Fruit fly (Drosophila melanogaster) whole organism, embryonic: Measurements from ENCODE around the gene CG42489.

Source experiments
- Aef1 ChIP-seq: fragments of 200-800 bp; sonication (Bioruptor generic); IDR thresholded peaks from 3 replicates; pipeline ENCODE4 v1.3.6; 2022; ENCODE audit warnings: missing biosample characterization, missing genetic modification characterization
- Atf3 ChIP-seq: fragments of 200-800 bp; sonication (Bioruptor generic); optimal IDR thresholded peaks from 3 replicates; lab custom pipeline; 2016; ENCODE audit warnings: missing biosample characterization, missing genetic modification characterization
- B-H2 ChIP-seq: fragments of 200-800 bp; sonication (Bioruptor generic); optimal IDR thresholded peaks from 2 replicates; lab custom pipeline; 2018; ENCODE audit warnings: missing biosample characterization, mild to moderate bottlenecking, missing genetic modification characterization
- Bdp1 ChIP-seq: fragments of 200-800 bp; sonication (Bioruptor generic); optimal IDR thresholded peaks from 3 replicates; lab custom pipeline; 2016; ENCODE audit warnings: missing biosample characterization, missing genetic modification characterization
- CG1024 ChIP-seq: fragments of 200-800 bp; sonication (Bioruptor generic); IDR thresholded peaks from 2 replicates; pipeline ENCODE4 v1.3.6; 2022; ENCODE audit warnings: missing biosample characterization, missing genetic modification characterization
- CG11093 ChIP-seq: fragments of 200-800 bp; sonication (Bioruptor generic); IDR thresholded peaks from 3 replicates; pipeline ENCODE4 v1.3.6; 2022; ENCODE audit warnings: missing biosample characterization, missing genetic modification characterization
- CG13775 ChIP-seq: fragments of 200-800 bp; sonication (Bioruptor generic); optimal IDR thresholded peaks from 3 replicates; lab custom pipeline; 2017; ENCODE audit warnings: missing biosample characterization, mild to moderate bottlenecking, missing genetic modification characterization
- CG15601 ChIP-seq: fragments of 200-800 bp; sonication (Bioruptor generic); optimal IDR thresholded peaks from 3 replicates; lab custom pipeline; 2019; ENCODE audit warnings: missing biosample characterization, mild to moderate bottlenecking, missing genetic modification characterization, moderate library complexity
- CG16863 ChIP-seq: fragments of 200-800 bp; sonication (Bioruptor generic); optimal IDR thresholded peaks from 3 replicates; lab custom pipeline; 2016; ENCODE audit warnings: missing biosample characterization, missing genetic modification characterization
- CG17186 ChIP-seq: fragments of 200-800 bp; sonication (Bioruptor generic); optimal IDR thresholded peaks from 3 replicates; lab custom pipeline; 2017; ENCODE audit warnings: missing biosample characterization, missing genetic modification reagents, missing genetic modification characterization
- CG17385 ChIP-seq: fragments of 200-800 bp; sonication (Bioruptor generic); optimal IDR thresholded peaks from 3 replicates; lab custom pipeline; 2018; ENCODE audit warnings: missing biosample characterization, mild to moderate bottlenecking, missing genetic modification characterization
- CG17612 ChIP-seq: fragments of 200-800 bp; sonication (Bioruptor generic); IDR thresholded peaks from 2 replicates; pipeline ENCODE4 v1.3.6; 2022; ENCODE audit warnings: missing biosample characterization, missing genetic modification characterization
- CG31224 ChIP-seq: fragments of 200-800 bp; sonication (Bioruptor generic); IDR thresholded peaks from 2 replicates; pipeline ENCODE4 v1.3.6; 2022; ENCODE audit warnings: missing biosample characterization, missing genetic modification characterization
- CG31441 ChIP-seq: fragments of 200-800 bp; sonication (Bioruptor generic); IDR thresholded peaks from 2 replicates; pipeline ENCODE4 v1.3.6; 2022; ENCODE audit warnings: missing biosample characterization, missing genetic modification characterization
- CG3281 ChIP-seq: fragments of 200-800 bp; sonication (Bioruptor generic); optimal IDR thresholded peaks from 3 replicates; lab custom pipeline; 2017; ENCODE audit warnings: missing biosample characterization, mild to moderate bottlenecking, missing genetic modification characterization
- CG3838 ChIP-seq: fragments of 200-800 bp; sonication (Bioruptor generic); optimal IDR thresholded peaks from 3 replicates; lab custom pipeline; 2016; ENCODE audit warnings: missing biosample characterization, missing genetic modification characterization
- CG4282 ChIP-seq: fragments of 200-800 bp; sonication (Bioruptor generic); optimal IDR thresholded peaks from 2 replicates; lab custom pipeline; 2016; ENCODE audit warnings: missing biosample characterization, missing genetic modification characterization
- CG4424 ChIP-seq: fragments of 200-800 bp; sonication (Bioruptor generic); optimal IDR thresholded peaks from 3 replicates; lab custom pipeline; 2016; ENCODE audit warnings: missing biosample characterization, missing genetic modification characterization
- CG6689 ChIP-seq: fragments of 200-800 bp; sonication (Bioruptor generic); IDR thresholded peaks from 2 replicates; pipeline ENCODE4 v1.3.6; 2022; ENCODE audit warnings: missing biosample characterization, missing genetic modification characterization
- CG7786 ChIP-seq: fragments of 200-800 bp; sonication (Bioruptor generic); optimal IDR thresholded peaks from 2 replicates; lab custom pipeline; 2016; ENCODE audit warnings: missing biosample characterization, missing genetic modification characterization
- CG9609 ChIP-seq: fragments of 200-800 bp; sonication (Bioruptor generic); optimal IDR thresholded peaks from 3 replicates; lab custom pipeline; 2016; ENCODE audit warnings: missing biosample characterization, missing genetic modification characterization
- CG9817 ChIP-seq: fragments of 200-800 bp; sonication (Bioruptor generic); optimal IDR thresholded peaks from 2 replicates; lab custom pipeline; 2018; ENCODE audit warnings: missing biosample characterization, mild to moderate bottlenecking, missing genetic modification characterization, moderate library complexity
- Dek ChIP-seq: fragments of 200-800 bp; sonication (Bioruptor generic); optimal IDR thresholded peaks from 3 replicates; lab custom pipeline; 2019; ENCODE audit warnings: missing biosample characterization, mild to moderate bottlenecking, missing genetic modification characterization, moderate library complexity
- Dll ChIP-seq: fragments of 200-800 bp; sonication (Bioruptor generic); IDR thresholded peaks from 4 replicates; pipeline ENCODE4 v1.3.6; 2022; ENCODE audit warnings: missing biosample characterization, missing genetic modification characterization; ENCODE audit not compliant: partially characterized antibody
- Dp ChIP-seq: fragments of 200-800 bp; sonication (Bioruptor generic); optimal IDR thresholded peaks from 2 replicates; lab custom pipeline; 2018; ENCODE audit warnings: missing biosample characterization, mild to moderate bottlenecking, missing genetic modification characterization, moderate library complexity
- Eip74EF ChIP-seq, 2 experiments: fragments of 200-800 bp in 1 of 2; fragments of >200 bp in 1 of 2; sonication (Bioruptor generic) in 1 of 2; optimal IDR thresholded peaks; 2 replicates each; lab custom pipeline; 2017 to 2019; ENCODE audit warnings: missing biosample characterization in 2 of 2, missing genetic modification characterization in 2 of 2, mild to moderate bottlenecking in 1 of 2, moderate library complexity in 1 of 2
- Gug ChIP-seq: fragments of 200-800 bp; sonication (Bioruptor generic); IDR thresholded peaks from 4 replicates; pipeline ENCODE4 v1.3.6; 2022; ENCODE audit warnings: missing biosample characterization, missing genetic modification characterization
- Lhr ChIP-seq: fragments of 200-800 bp; sonication (Bioruptor generic); optimal IDR thresholded peaks from 3 replicates; lab custom pipeline; 2017; ENCODE audit warnings: mild to moderate bottlenecking, missing biosample characterization, missing genetic modification reagents, missing genetic modification characterization
- NK7.1 ChIP-seq: fragments of 200-800 bp; sonication (Bioruptor generic); optimal IDR thresholded peaks from 3 replicates; lab custom pipeline; 2016; ENCODE audit warnings: missing biosample characterization, missing genetic modification characterization
- Opbp ChIP-seq: fragments of 200-800 bp; sonication (Bioruptor generic); IDR thresholded peaks from 3 replicates; pipeline ENCODE4 v1.3.6; 2022; ENCODE audit warnings: missing biosample characterization, missing genetic modification characterization; ENCODE audit not compliant: partially characterized antibody
- Sox100B ChIP-seq: fragments of 200-800 bp; sonication (Bioruptor generic); optimal IDR thresholded peaks from 3 replicates; lab custom pipeline; 2018; ENCODE audit warnings: missing biosample characterization, mild to moderate bottlenecking, missing genetic modification characterization
- Taf1 ChIP-seq: fragments of 200-800 bp; sonication (Bioruptor generic); IDR thresholded peaks from 2 replicates; pipeline ENCODE4 v1.3.6; 2022; ENCODE audit warnings: missing biosample characterization, missing genetic modification characterization
- Xbp1 ChIP-seq: fragments of 200-800 bp; sonication (Bioruptor generic); optimal IDR thresholded peaks from 3 replicates; lab custom pipeline; 2016; ENCODE audit warnings: missing biosample characterization, mild to moderate bottlenecking, missing genetic modification characterization
- ap ChIP-seq: fragments of 200-800 bp; sonication (Bioruptor generic); IDR thresholded peaks from 2 replicates; pipeline ENCODE4 v1.3.6; 2022; ENCODE audit warnings: missing biosample characterization, missing genetic modification characterization
- bcd ChIP-seq: fragments of 200-800 bp; sonication (Bioruptor generic); optimal IDR thresholded peaks from 2 replicates; lab custom pipeline; 2017; ENCODE audit warnings: missing biosample characterization, mild to moderate bottlenecking, missing genetic modification characterization
- bowl ChIP-seq: fragments of 200-800 bp; sonication (Bioruptor generic); IDR thresholded peaks from 2 replicates; pipeline ENCODE4 v1.3.6; 2022; ENCODE audit warnings: missing biosample characterization, missing genetic modification characterization
- chm ChIP-seq: fragments of 200-800 bp; sonication (Bioruptor generic); IDR thresholded peaks from 2 replicates; pipeline ENCODE4 v1.3.6; 2022; ENCODE audit warnings: missing biosample characterization, missing genetic modification characterization
- croc ChIP-seq: fragments of 200-800 bp; sonication (Bioruptor generic); conservative IDR thresholded peaks from 3 replicates; pipeline ENCODE4 v1.3.6; 2022; ENCODE audit warnings: missing biosample characterization, missing genetic modification characterization
- dmrt99B ChIP-seq: fragments of 200-800 bp; sonication (Bioruptor generic); optimal IDR thresholded peaks from 2 replicates; lab custom pipeline; 2018; ENCODE audit warnings: missing biosample characterization, mild to moderate bottlenecking, missing genetic modification characterization, moderate library complexity
- dysf ChIP-seq: fragments of 200-800 bp; sonication (Bioruptor generic); IDR thresholded peaks from 3 replicates; pipeline ENCODE4 v1.3.6; 2022; ENCODE audit warnings: missing biosample characterization, missing genetic modification characterization
- esg ChIP-seq: fragments of 200-800 bp; sonication (Bioruptor generic); conservative IDR thresholded peaks from 2 replicates; pipeline ENCODE4 v1.3.6; 2022; ENCODE audit warnings: missing biosample characterization, missing genetic modification characterization
- hth ChIP-seq: fragments of >200 bp; optimal IDR thresholded peaks from 2 replicates; lab custom pipeline; 2017; ENCODE audit warnings: inconsistent platforms
- ind ChIP-seq: fragments of 200-800 bp; sonication (Bioruptor generic); optimal IDR thresholded peaks from 3 replicates; lab custom pipeline; 2016; ENCODE audit warnings: missing biosample characterization, missing genetic modification characterization
- jing ChIP-seq: fragments of 200-800 bp; sonication (Bioruptor generic); optimal IDR thresholded peaks from 2 replicates; lab custom pipeline; 2018; ENCODE audit warnings: missing biosample characterization, mild to moderate bottlenecking, missing genetic modification characterization
- mirr ChIP-seq: fragments of 200-800 bp; sonication (Bioruptor generic); optimal IDR thresholded peaks from 3 replicates; lab custom pipeline; 2018; ENCODE audit warnings: missing biosample characterization, mild to moderate bottlenecking, missing genetic modification characterization
- mld ChIP-seq: fragments of 200-800 bp; sonication (Bioruptor generic); IDR thresholded peaks from 3 replicates; pipeline ENCODE4 v1.3.6; 2022; ENCODE audit warnings: missing biosample characterization, missing genetic modification characterization; ENCODE audit not compliant: partially characterized antibody
- onecut ChIP-seq: fragments of 200-800 bp; sonication (Bioruptor generic); IDR thresholded peaks from 2 replicates; pipeline ENCODE4 v1.3.6; 2022; ENCODE audit warnings: missing biosample characterization, missing genetic modification characterization
- pho ChIP-seq: fragments of 200-800 bp; sonication (Bioruptor generic); optimal IDR thresholded peaks from 2 replicates; lab custom pipeline; 2016; ENCODE audit warnings: missing biosample characterization, missing genetic modification characterization
- sd ChIP-seq: fragments of 200-800 bp; sonication (Bioruptor generic); optimal IDR thresholded peaks from 3 replicates; lab custom pipeline; 2018; ENCODE audit warnings: missing biosample characterization, mild to moderate bottlenecking, missing genetic modification characterization, moderate library complexity
- seq ChIP-seq: fragments of 200-800 bp; sonication (Bioruptor generic); IDR thresholded peaks from 2 replicates; pipeline ENCODE4 v1.3.6; 2022; ENCODE audit warnings: missing biosample characterization, missing genetic modification characterization
- sisA ChIP-seq: fragments of 200-800 bp; sonication (Bioruptor generic); IDR thresholded peaks from 2 replicates; pipeline ENCODE4 v1.3.6; 2022; ENCODE audit warnings: missing biosample characterization, missing genetic modification characterization
- toy ChIP-seq: fragments of 200-800 bp; sonication (Bioruptor generic); IDR thresholded peaks from 2 replicates; pipeline ENCODE4 v1.3.6; 2022; ENCODE audit warnings: missing biosample characterization, missing genetic modification characterization

Gene CG42489

DNA sequence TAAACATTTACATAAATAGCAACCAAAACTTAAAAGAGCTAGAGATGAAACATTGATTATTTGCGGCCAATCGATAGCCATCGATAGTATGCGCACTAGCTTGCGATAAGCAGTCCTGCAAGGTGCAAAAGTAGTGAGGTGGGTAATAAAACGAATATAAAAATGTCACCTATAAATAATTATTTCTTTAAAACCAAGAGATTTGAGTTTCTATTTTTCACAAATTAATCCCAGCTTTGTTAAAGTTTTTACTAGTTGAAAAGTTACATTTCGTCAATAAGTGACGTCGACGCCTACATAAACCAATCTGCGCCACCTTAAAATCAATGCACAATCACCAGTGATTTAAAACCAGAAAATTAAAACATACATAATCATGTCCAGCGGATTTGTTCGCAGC, 3.8 kb downstream of the CG42489 start, which contains the start of the genes Mkk4 and SLIRP2 (continued):
- TF ChIP-seq Gug (GFP tag; lab: Robert Waterston, UW) (peak; percentile 98), Bdp1 (peak; percentile 95), Lhr (GFP tag; lab: Kevin White, UChicago) (peak; percentile 97), B-H2 (GFP tag; lab: Kevin White, UChicago) (peak; percentile 98), CG17186 (GFP tag; lab: Kevin White, UChicago) (peak; percentile 97), seq (GFP tag; lab: Robert Waterston, UW) (peak; percentile 99), CG17612 (peak; percentile 98), Opbp (GFP tag; lab: Robert Waterston, UW) (peak; percentile 82), CG16863 (peak; percentile 99), CG31224 (GFP tag; lab: Robert Waterston, UW) (peak; percentile 97), ap (GFP tag; lab: Robert Waterston, UW) (peak; percentile 98), dysf (GFP tag; lab: Robert Waterston, UW) (peak; percentile 99), mirr (GFP tag; lab: Kevin White, UChicago) (peak; percentile 97), ind (GFP tag; lab: Kevin White, UChicago) (peak; percentile 99), Atf3 (GFP tag; lab: Kevin White, UChicago) (peak; percentile 99), dmrt99B (tag; lab: Kevin White, UChicago) (peak; percentile 98), CG4282 (peak; percentile 96), Xbp1 (GFP tag; lab: Kevin White, UChicago) (peak; percentile 100), CG3838 (GFP tag; lab: Kevin White, UChicago) (peak; percentile 98), CG13775 (peak; percentile 99), bowl (GFP tag; lab: Robert Waterston, UW) (peak; percentile 97), toy (GFP tag; lab: Robert Waterston, UW) (peak; percentile 96), Taf1 (GFP tag; lab: Robert Waterston, UW) (peak; percentile 98), bcd (peak; percentile 99), CG9609 (GFP tag; lab: Kevin White, UChicago) (peak; percentile 99), Dek (tag; lab: Kevin White, UChicago) (peak; percentile 99), CG17385 (GFP tag; lab: Kevin White, UChicago) (peak; percentile 98), hth (lab: Kevin White, UChicago) (no peak), jing (peak; percentile 98), Sox100B (GFP tag; lab: Kevin White, UChicago) (peak; percentile 97), CG4424 (peak; percentile 99), sisA (GFP tag; lab: Robert Waterston, UW) (peak; percentile 99), Aef1 (GFP tag; lab: Robert Waterston, UW) (peak; percentile 99), CG11093 (GFP tag; lab: Robert Waterston, UW) (peak; percentile 98), croc (peak; percentile 98), CG1024 (peak; percentile 96), CG31441 (GFP tag; lab: Robert Waterston, UW) (peak; percentile 99), CG9817 (peak; percentile 99), mld (GFP tag; lab: Robert Waterston, UW) (peak; percentile 80), CG7786 (peak; percentile 99), esg (GFP tag; lab: Robert Waterston, UW) (peak; percentile 99), CG6689 (GFP tag; lab: Robert Waterston, UW) (peak; percentile 100), sd (tag; lab: Kevin White, UChicago) (peak; percentile 95), onecut (GFP tag; lab: Robert Waterston, UW) (peak; percentile 97), pho (peak; percentile 99), chm (GFP tag; lab: Robert Waterston, UW) (peak; percentile 99), Dll (GFP tag; lab: Robert Waterston, UW) (peak; percentile 89), NK7.1 (GFP tag; lab: Kevin White, UChicago) (peak; percentile 98), CG15601 (peak; percentile 98), Eip74EF (GFP tag; optimal IDR thresholded peaks at IDR 0.05; lab: Kevin White, UChicago) (peak in 1 of 2 experiments; percentile 98), CG3281 (GFP tag; lab: Kevin White, UChicago) (peak; percentile 99), Dp (GFP tag; lab: Kevin White, UChicago) (peak; percentile 48)
